Comparison of ENCODE assay signal across 5 fruit fly cellular contexts in the genomic region with DNA sequence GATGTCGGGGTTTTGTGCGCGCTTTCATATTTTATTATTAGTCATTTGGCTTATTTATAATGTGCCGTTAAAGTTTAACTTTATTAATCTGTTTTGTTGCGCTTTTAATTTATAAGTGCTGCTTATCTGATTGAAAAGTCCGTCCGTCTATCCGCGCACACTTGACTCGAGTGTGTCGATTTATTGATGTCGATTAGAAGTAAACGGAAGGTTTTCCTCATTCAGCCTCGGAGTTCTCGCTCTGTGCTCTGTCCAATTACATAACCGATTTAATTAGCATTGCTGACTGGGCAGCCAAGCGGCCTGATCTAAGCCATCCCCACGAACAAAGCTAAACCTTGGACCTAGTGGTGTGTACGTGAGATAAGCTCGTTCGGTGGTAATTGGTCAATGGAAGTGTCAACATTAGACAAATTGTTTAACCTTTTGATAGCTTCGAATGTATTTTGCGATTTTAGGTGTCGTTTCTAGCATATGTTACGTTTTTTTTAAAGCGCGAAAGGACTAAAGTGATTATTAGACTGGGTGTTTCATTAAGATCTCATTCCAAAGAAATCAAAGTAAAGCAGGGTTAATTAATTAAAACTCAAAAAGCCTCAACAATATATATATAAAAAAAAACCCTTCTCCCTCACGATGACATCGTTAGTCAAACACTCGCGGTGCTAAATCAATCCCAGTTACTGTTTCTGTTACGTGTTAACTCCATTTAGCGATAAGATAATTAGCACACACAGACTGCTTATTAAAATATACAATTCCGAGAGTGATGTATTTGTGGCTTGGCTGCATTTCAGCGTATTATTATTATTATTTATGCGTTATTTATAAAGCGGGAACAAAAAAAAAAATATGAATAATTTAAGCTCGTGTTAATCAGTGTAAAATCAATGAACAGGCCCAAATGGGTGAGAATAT.
A peak's percentile ranks its signal among the peaks of the same experiment; 100 is the strongest.
TF ChIP-seq lines count a peak whose summit lies in the region.

No protein-coding gene starts in this region.

- no peak for TF ChIP-seq CTCF in whole organism, embryonic (GFP tag; optimal IDR thresholded peaks at IDR 0.05; lab: Kevin White, UChicago)

TF ChIP-seq in whole organism, adult, 20 proteins besides CTCF, POLR2A, EP300 and RAD21:
- TF ChIP-seq CG33017 (tag; optimal IDR thresholded peaks at IDR 0.05; lab: Kevin White, UChicago) (peak; percentile 25), tj (GFP tag; optimal IDR thresholded peaks at IDR 0.05; lab: Kevin White, UChicago) (peak; percentile 37), CG5204 (GFP tag; optimal IDR thresholded peaks at IDR 0.05; lab: Kevin White, UChicago) (peak; percentile 62), cic (GFP tag; optimal IDR thresholded peaks at IDR 0.05; lab: Kevin White, UChicago) (no peak), pad (GFP tag; optimal IDR thresholded peaks at IDR 0.05; lab: Kevin White, UChicago) (no peak), Hr96 (GFP tag; optimal IDR thresholded peaks at IDR 0.05; lab: Kevin White, UChicago) (peak; percentile 12), CG12768 (GFP tag; optimal IDR thresholded peaks at IDR 0.05; lab: Kevin White, UChicago) (peak; percentile 67), CG7045 (GFP tag; optimal IDR thresholded peaks at IDR 0.05; lab: Kevin White, UChicago) (peak; percentile 59), toe (GFP tag; optimal IDR thresholded peaks at IDR 0.05; lab: Kevin White, UChicago) (peak; percentile 39), ovo (GFP tag; optimal IDR thresholded peaks at IDR 0.05; lab: Kevin White, UChicago) (no peak), CG7101 (tag; optimal IDR thresholded peaks at IDR 0.05; lab: Kevin White, UChicago) (peak; percentile 36), kay (GFP tag; lab: Kevin White, UChicago; ENCODE audit: borderline replicate concordance) (peak; percentile 70), CG11617 (GFP tag; optimal IDR thresholded peaks at IDR 0.05; lab: Kevin White, UChicago) (peak; percentile 19)

TF ChIP-seq in whole organism, embryonic, 481 proteins besides CTCF, POLR2A, EP300 and RAD21 (continues in another document):
- TF ChIP-seq pita (GFP tag; optimal IDR thresholded peaks at IDR 0.05; lab: Kevin White, UChicago), result no peak
- TF ChIP-seq lbe (GFP tag; optimal IDR thresholded peaks at IDR 0.05; lab: Kevin White, UChicago), result peak; percentile 35
- TF ChIP-seq HmgD (GFP tag; optimal IDR thresholded peaks at IDR 0.05; lab: Kevin White, UChicago), result no peak
- no peak for TF ChIP-seq CG1792 (GFP tag; optimal IDR thresholded peaks at IDR 0.05; lab: Kevin White, UChicago)
- no peak for TF ChIP-seq CG10366 (GFP tag; IDR thresholded peaks at IDR 0.05; lab: Robert Waterston, UW)
- TF ChIP-seq zen2 (GFP tag; IDR thresholded peaks at IDR 0.05; lab: Robert Waterston, UW; ENCODE audit: partially characterized antibody), result no peak
- TF ChIP-seq jing (GFP tag; optimal IDR thresholded peaks at IDR 0.05; lab: Kevin White, UChicago), result no peak
- TF ChIP-seq CG12071 (GFP tag; optimal IDR thresholded peaks at IDR 0.05; lab: Kevin White, UChicago), result no peak
- TF ChIP-seq bigmax (GFP tag; optimal IDR thresholded peaks at IDR 0.05; lab: Kevin White, UChicago), result no peak
- no peak for TF ChIP-seq Aef1 (GFP tag; IDR thresholded peaks at IDR 0.05; lab: Robert Waterston, UW)
- TF ChIP-seq Scr (GFP tag; IDR thresholded peaks at IDR 0.05; lab: Robert Waterston, UW; ENCODE audit: partially characterized antibody), result peak; percentile 20; the same call in 1 of the 2 replicates
- no peak for TF ChIP-seq CG7556 (GFP tag; optimal IDR thresholded peaks at IDR 0.05; lab: Kevin White, UChicago)
- TF ChIP-seq HLHmδ (GFP tag; optimal IDR thresholded peaks at IDR 0.05; lab: Kevin White, UChicago), result no peak
- TF ChIP-seq Dip3 (GFP tag; optimal IDR thresholded peaks at IDR 0.05; lab: Kevin White, UChicago), result no peak
- TF ChIP-seq dpn (GFP tag; optimal IDR thresholded peaks at IDR 0.05; lab: Kevin White, UChicago), result no peak
- no peak for TF ChIP-seq luna (GFP tag; optimal IDR thresholded peaks at IDR 0.05; lab: Kevin White, UChicago)
- TF ChIP-seq slp2 (GFP tag; optimal IDR thresholded peaks at IDR 0.05; lab: Kevin White, UChicago), result no peak

TF ChIP-seq in whole organism, prepupa, 60 proteins besides CTCF, POLR2A, EP300 and RAD21:
- TF ChIP-seq Gug (GFP tag; IDR thresholded peaks at IDR 0.05; lab: Robert Waterston, UW) (0 out of 2 replicates have a peak, but pooled peaks have one; percentile 11), svp (GFP tag; lab: Kevin White, UChicago) (peak; percentile 73), CG6808 (GFP tag; optimal IDR thresholded peaks at IDR 0.05; lab: Kevin White, UChicago) (no peak), Eip78C (GFP tag; lab: Kevin White, UChicago) (peak; percentile 21), vri (GFP tag; optimal IDR thresholded peaks at IDR 0.05; lab: Kevin White, UChicago) (peak; percentile 70), fkh (GFP tag; optimal IDR thresholded peaks at IDR 0.05; lab: Kevin White, UChicago) (peak; percentile 16), Smox (GFP tag; optimal IDR thresholded peaks at IDR 0.05; lab: Kevin White, UChicago) (no peak), CG8119 (GFP tag; IDR thresholded peaks at IDR 0.05; lab: Robert Waterston, UW) (no peak), Eip75B (GFP tag; optimal IDR thresholded peaks at IDR 0.05; lab: Kevin White, UChicago) (no peak), CG10631 (GFP tag; optimal IDR thresholded peaks at IDR 0.05; lab: Kevin White, UChicago) (no peak), Eip93F (GFP tag; optimal IDR thresholded peaks at IDR 0.05; lab: Kevin White, UChicago) (peak; percentile 15), Ets21C (GFP tag; optimal IDR thresholded peaks at IDR 0.05; lab: Kevin White, UChicago) (no peak), Sox102F (GFP tag; optimal IDR thresholded peaks at IDR 0.05; lab: Kevin White, UChicago) (peak; percentile 29), pdm3 (GFP tag; optimal IDR thresholded peaks at IDR 0.05; lab: Kevin White, UChicago) (peak; percentile 0), esn (GFP tag; optimal IDR thresholded peaks at IDR 0.05; lab: Kevin White, UChicago) (peak; percentile 14), CG8319 (GFP tag; optimal IDR thresholded peaks at IDR 0.05; lab: Kevin White, UChicago) (no peak), dsx (GFP tag; optimal IDR thresholded peaks at IDR 0.05; lab: Kevin White, UChicago; ENCODE audit: poor library complexity, severe bottlenecking) (no peak)

TF ChIP-seq in whole organism, pupa, 21 proteins besides CTCF, POLR2A, EP300 and RAD21:
- TF ChIP-seq Pif1B (GFP tag; optimal IDR thresholded peaks at IDR 0.05; lab: Kevin White, UChicago) (peak; percentile 21), CG10348 (GFP tag; IDR thresholded peaks at IDR 0.05; lab: Robert Waterston, UW) (no peak)
TF ChIP-seq in whole organism, pupa: peak in this region for 1.

TF ChIP-seq in whole organism, wandering third instar larva, 38 proteins besides CTCF, POLR2A, EP300 and RAD21:
- TF ChIP-seq Dif (GFP tag; optimal IDR thresholded peaks at IDR 0.05; lab: Kevin White, UChicago; ENCODE audit: partially characterized antibody), result no peak
- peak; percentile 6 for TF ChIP-seq Hnf4 (GFP tag; optimal IDR thresholded peaks at IDR 0.05; lab: Kevin White, UChicago)
- no peak for TF ChIP-seq usp (GFP tag; optimal IDR thresholded peaks at IDR 0.05; lab: Kevin White, UChicago)
- no peak for TF ChIP-seq psq (GFP tag; optimal IDR thresholded peaks at IDR 0.05; lab: Kevin White, UChicago)
- peak in 1 of 2 experiments; percentile 36 for TF ChIP-seq foxo (GFP tag; optimal IDR thresholded peaks at IDR 0.05; lab: Kevin White, UChicago)
- TF ChIP-seq pan (optimal IDR thresholded peaks at IDR 0.05; lab: Kevin White, UChicago), result no peak
- peak; percentile 47 for TF ChIP-seq h (GFP tag; optimal IDR thresholded peaks at IDR 0.05; lab: Kevin White, UChicago)
- TF ChIP-seq CG32264 (GFP tag; optimal IDR thresholded peaks at IDR 0.05; lab: Kevin White, UChicago), result no peak
- peak; percentile 15 for TF ChIP-seq brk (GFP tag; optimal IDR thresholded peaks at IDR 0.05; lab: Kevin White, UChicago)
- TF ChIP-seq CG9705 (GFP tag; optimal IDR thresholded peaks at IDR 0.05; lab: Kevin White, UChicago), result no peak
- no peak for TF ChIP-seq N (GFP tag; optimal IDR thresholded peaks at IDR 0.05; lab: Kevin White, UChicago)
- peak; percentile 16 for TF ChIP-seq br (GFP tag; optimal IDR thresholded peaks at IDR 0.05; lab: Kevin White, UChicago)
- no peak for TF ChIP-seq lola (GFP tag; optimal IDR thresholded peaks at IDR 0.05; lab: Kevin White, UChicago)
- TF ChIP-seq rgr (GFP tag; optimal IDR thresholded peaks at IDR 0.05; lab: Kevin White, UChicago), result no peak
- no peak for TF ChIP-seq Jra (GFP tag; optimal IDR thresholded peaks at IDR 0.05; lab: Kevin White, UChicago)
- TF ChIP-seq ey (GFP tag; optimal IDR thresholded peaks at IDR 0.05; lab: Kevin White, UChicago), result no peak
- no peak for TF ChIP-seq GATAd (GFP tag; optimal IDR thresholded peaks at IDR 0.05; lab: Kevin White, UChicago)
- peak; percentile 56 for TF ChIP-seq sage (GFP tag; optimal IDR thresholded peaks at IDR 0.05; lab: Kevin White, UChicago)
- TF ChIP-seq fru (GFP tag; optimal IDR thresholded peaks at IDR 0.05; lab: Kevin White, UChicago), result no peak
- TF ChIP-seq Rel (GFP tag; optimal IDR thresholded peaks at IDR 0.05; lab: Kevin White, UChicago), result no peak
- TF ChIP-seq Rel (tag; optimal IDR thresholded peaks at IDR 0.05; lab: Kevin White, UChicago), result no peak
